Fruit fly (Drosophila melanogaster) whole organism, wandering third instar larva: ENCODE measurements around the gene mRpL20.

Source experiments
- Mio ChIP-seq: sonication (Bioruptor generic); optimal IDR thresholded peaks from 2 replicates; lab custom pipeline; 2016; ENCODE audit warnings: missing biosample characterization, missing genetic modification characterization
- Myc ChIP-seq: fragments of >200 bp; optimal IDR thresholded peaks from 2 replicates; lab custom pipeline; 2017
- OdsH ChIP-seq: fragments of 200-800 bp; sonication (Bioruptor generic); optimal IDR thresholded peaks from 2 replicates; lab custom pipeline; 2016; ENCODE audit warnings: missing biosample characterization, mild to moderate bottlenecking, missing genetic modification characterization
- foxo ChIP-seq, 2 experiments: fragments of 200-800 bp; sonication (Bioruptor generic); optimal IDR thresholded peaks; 2 replicates in 1 of 2; 3 replicates in 1 of 2; lab custom pipeline; 2016 to 2017; ENCODE audit warnings: missing biosample characterization in 2 of 2, missing genetic modification characterization in 2 of 2
- sage ChIP-seq: fragments of 200-800 bp; sonication (Bioruptor generic); optimal IDR thresholded peaks from 2 replicates; lab custom pipeline; 2016; ENCODE audit warnings: missing biosample characterization, mild to moderate bottlenecking, missing genetic modification characterization

dm6 chr3L:13062746-13063145 lies 45.1 kb upstream of the mRpL20 start, which contains the start of gene CG34429:
- TF ChIP-seq sage (GFP tag; lab: Kevin White, UChicago) (no peak), foxo (GFP tag; optimal IDR thresholded peaks at IDR 0.05; lab: Kevin White, UChicago) (no peak), Mio (no peak), OdsH (no peak), Myc (lab: Kevin White, UChicago) (no peak)
